Fruit fly (Drosophila melanogaster): ENCODE data around the gene Hinfp.

Gene Hinfp

DNA sequence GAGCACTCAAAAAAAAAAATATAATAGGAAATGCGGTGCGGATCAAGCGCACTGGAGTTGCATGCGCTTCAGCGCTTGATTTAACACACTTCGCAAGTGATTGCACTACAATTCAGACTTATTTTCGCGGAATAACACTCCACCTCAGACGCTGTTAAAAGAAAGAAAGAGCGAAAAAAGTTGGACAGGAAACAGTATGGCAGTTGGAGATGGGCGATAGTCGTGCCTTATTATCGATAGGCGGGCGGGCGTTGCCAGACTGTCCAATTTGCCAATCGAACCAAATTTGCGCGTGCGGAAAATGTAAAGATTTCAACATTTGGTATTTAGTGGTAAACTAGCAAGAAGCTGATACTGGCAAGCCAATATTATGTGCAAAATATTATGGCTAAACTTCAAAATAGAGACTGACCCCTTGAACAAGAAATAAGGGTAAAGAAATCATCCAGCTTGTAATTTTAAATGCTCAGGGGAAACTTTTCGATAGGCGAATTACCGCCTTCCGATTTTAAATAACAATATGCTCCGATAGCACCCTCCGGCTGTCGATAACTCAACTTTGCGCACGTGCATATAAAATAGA is 4.0 kb downstream of the Hinfp start, which contains the start of the genes RpL36 and Mybbp1A:
Gene RpL36 (minus strand): TSS at position 245 of the 583 bp plus-strand sequence.
Gene Mybbp1A (plus strand): TSS at position 535 of the 583 bp plus-strand sequence.
- peak; percentile 59 for TF ChIP-seq CG3919 (GFP tag; optimal IDR thresholded peaks at IDR 0.05)
- no peak for TF ChIP-seq Eip93F (GFP tag; optimal IDR thresholded peaks at IDR 0.05)
- peak; percentile 66 for TF ChIP-seq achi (GFP tag; optimal IDR thresholded peaks at IDR 0.05)
- peak; percentile 36 for TF ChIP-seq CG11902 (GFP tag; optimal IDR thresholded peaks at IDR 0.05)
- peak; percentile 40 for TF ChIP-seq CG1621 (tag; optimal IDR thresholded peaks at IDR 0.05)
- TF ChIP-seq Met (GFP tag; optimal IDR thresholded peaks at IDR 0.05): no peak
- TF ChIP-seq cyc (GFP tag; optimal IDR thresholded peaks at IDR 0.05): peak; percentile 63
- peak; percentile 58 for TF ChIP-seq CG8119 (GFP tag; IDR thresholded peaks at IDR 0.05)
- TF ChIP-seq CG8319 (GFP tag; optimal IDR thresholded peaks at IDR 0.05): no peak
- peak; percentile 73 for TF ChIP-seq CG6163 (GFP tag; IDR thresholded peaks at IDR 0.05)
- peak; percentile 67 for TF ChIP-seq topi (GFP tag; optimal IDR thresholded peaks at IDR 0.05)
- no peak for TF ChIP-seq CG4318 (GFP tag; optimal IDR thresholded peaks at IDR 0.05)
- TF ChIP-seq CG6854 (GFP tag; optimal IDR thresholded peaks at IDR 0.05): peak; percentile 75
- no peak for TF ChIP-seq OdsH (GFP tag; optimal IDR thresholded peaks at IDR 0.05)
- TF ChIP-seq Sox102F (GFP tag; optimal IDR thresholded peaks at IDR 0.05): no peak
- TF ChIP-seq CG15336 (GFP tag; IDR thresholded peaks at IDR 0.05): no peak; the same call in 1 of the 2 replicates
- no peak for TF ChIP-seq CG11294 (GFP tag; IDR thresholded peaks at IDR 0.05)
- peak; percentile 77 to 83 for TF ChIP-seq ss (GFP tag; optimal IDR thresholded peaks at IDR 0.05)
- peak; percentile 75 for TF ChIP-seq CG9139 (GFP tag; optimal IDR thresholded peaks at IDR 0.05)
- TF ChIP-seq CG31627 (GFP tag; optimal IDR thresholded peaks at IDR 0.05): peak; percentile 66
- peak; percentile 42 for TF ChIP-seq CG3032 (tag; optimal IDR thresholded peaks at IDR 0.05)
- TF ChIP-seq fkh (GFP tag; optimal IDR thresholded peaks at IDR 0.05): no peak
- peak; percentile 62 for TF ChIP-seq CG6792 (GFP tag; optimal IDR thresholded peaks at IDR 0.05)
- peak in 1 of 2 experiments; percentile 54 for TF ChIP-seq salr (GFP tag; optimal IDR thresholded peaks at IDR 0.05)
- TF ChIP-seq Sox15 (GFP tag; optimal IDR thresholded peaks at IDR 0.05): peak; percentile 29
- no peak for TF ChIP-seq fd85E (GFP tag; optimal IDR thresholded peaks at IDR 0.05)
- peak; percentile 64 for TF ChIP-seq CG34406 (GFP tag; optimal IDR thresholded peaks at IDR 0.05)
- peak; percentile 44 for TF ChIP-seq dac (GFP tag; optimal IDR thresholded peaks at IDR 0.05)
- no peak for TF ChIP-seq CG10631 (GFP tag; optimal IDR thresholded peaks at IDR 0.05)
- TF ChIP-seq Sox14 (GFP tag; optimal IDR thresholded peaks at IDR 0.05): peak; percentile 63
- peak; percentile 65 for TF ChIP-seq eg (GFP tag; IDR thresholded peaks at IDR 0.05)
- TF ChIP-seq vri (GFP tag; optimal IDR thresholded peaks at IDR 0.05): no peak
- peak; percentile 54 for TF ChIP-seq CG8632 (GFP tag; optimal IDR thresholded peaks at IDR 0.05)
- no peak for TF ChIP-seq Smox (GFP tag; optimal IDR thresholded peaks at IDR 0.05)
- TF ChIP-seq net (GFP tag; optimal IDR thresholded peaks at IDR 0.05): peak; percentile 63
- no peak for TF ChIP-seq CG6276 (GFP tag; optimal IDR thresholded peaks at IDR 0.05)
- TF ChIP-seq lz (GFP tag; optimal IDR thresholded peaks at IDR 0.05): peak; percentile 72
- peak; percentile 75 for TF ChIP-seq esn (GFP tag; optimal IDR thresholded peaks at IDR 0.05)
- peak; percentile 59 for TF ChIP-seq svp (GFP tag)
- TF ChIP-seq CG11762 (GFP tag; optimal IDR thresholded peaks at IDR 0.05; ENCODE audit: insufficient read depth): peak; percentile 29
- TF ChIP-seq Eip78C (GFP tag): peak; percentile 92
- peak; percentile 25 for TF ChIP-seq Blimp-1 (GFP tag; optimal IDR thresholded peaks at IDR 0.05)
- TF ChIP-seq Hr4 (GFP tag; optimal IDR thresholded peaks at IDR 0.05): no peak

Measured in whole organism, prepupa.